Worm (Caenorhabditis elegans) whole organism, L4 larva: ENCODE measurements around the gene T24A6.7.

ENCODE experiments used
- ces-1 ChIP-seq: fragments of 150-350 bp; sonication (generic microtip); optimal IDR thresholded peaks from 4 replicates; lab custom pipeline; 2014; ENCODE audit warnings: missing biosample characterization, missing genetic modification reagents, missing genetic modification characterization
- dve-1 ChIP-seq: sonication (generic microtip); optimal IDR thresholded peaks from 2 replicates; lab custom pipeline; 2017; ENCODE audit warnings: antibody characterized with exemption, mild to moderate bottlenecking, missing genetic modification characterization, missing compliant biosample characterization; ENCODE audit not compliant: insufficient read depth
- mdl-1 ChIP-seq, 2 experiments: fragments of 150-350 bp in 1 of 2; sonication (generic microtip) in 1 of 2; optimal IDR thresholded peaks; 2 replicates each; lab custom pipeline; 2014 to 2017; ENCODE audit warnings: missing biosample characterization in 2 of 2, missing genetic modification characterization in 2 of 2
- nhr-41 ChIP-seq: fragments of 200-800 bp; sonication (Bioruptor generic); IDR thresholded peaks from 2 replicates; pipeline ENCODE4 v1.3.6; 2022; ENCODE audit warnings: missing genetic modification reagents, missing genetic modification characterization, missing compliant biosample characterization
- pqm-1 ChIP-seq: sonication (generic microtip); optimal IDR thresholded peaks from 2 replicates; lab custom pipeline; 2017; ENCODE audit warnings: missing biosample characterization, missing genetic modification characterization

DNA sequence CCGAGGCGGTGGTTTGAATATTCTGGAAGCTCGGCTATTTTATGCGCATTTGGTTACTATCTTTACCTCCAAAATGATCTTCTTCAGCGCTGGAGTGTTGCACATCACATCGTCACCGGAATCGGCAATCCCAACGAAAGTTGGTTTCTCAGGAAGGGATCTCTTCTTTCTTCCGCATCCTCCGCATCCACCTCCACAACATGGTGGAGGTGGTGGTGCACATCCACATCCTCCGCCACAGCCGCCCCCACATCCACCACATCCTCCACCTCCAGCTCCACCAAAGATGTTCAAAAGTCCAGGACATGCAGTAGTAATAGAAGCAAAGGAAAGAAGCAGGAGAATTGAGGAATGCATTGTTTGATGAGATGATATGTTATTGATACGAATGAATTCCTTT, 32.4 kb downstream of the T24A6.7 start, which contains the start of gene grl-31:
- TF ChIP-seq nhr-41 (GFP tag; lab: Robert Waterston, UW) (no peak), mdl-1 (tag; optimal IDR thresholded peaks at IDR 0.05; lab: Kevin White, UChicago) (no peak), pqm-1 (tag; lab: Kevin White, UChicago) (no peak), ces-1 (GFP tag; lab: Kevin White, UChicago) (no peak), dve-1 (tag; lab: Kevin White, UChicago) (no peak)
